Worm (Caenorhabditis elegans): ENCODE measurements around the gene W02F12.2.

The W02F12.2 gene

ce11 chrV:6709050-6709683, 11.7 kb upstream of the W02F12.2 start, which contains the start of gene dlst-1 (continued):
- TF ChIP-seq efl-1 (optimal IDR thresholded peaks at IDR 0.05) (peak; percentile 35 to 53), efl-1 (GFP tag; optimal IDR thresholded peaks at IDR 0.05 in 1 of 2) (peak; percentile 35 to 94), unc-98 (GFP tag; IDR thresholded peaks at IDR 0.05) (no peak), snu-23 (GFP tag; optimal IDR thresholded peaks at IDR 0.05) (peak; percentile 65), hlh-17 (GFP tag; optimal IDR thresholded peaks at IDR 0.05; ENCODE audit: borderline replicate concordance) (no peak), mdl-1 (tag; optimal IDR thresholded peaks at IDR 0.05) (no peak), nhr-76 (tag; optimal IDR thresholded peaks at IDR 0.05) (no peak), hpl-2 (GFP tag; optimal IDR thresholded peaks at IDR 0.05) (no peak), tbx-2 (tag; optimal IDR thresholded peaks at IDR 0.05) (peak; percentile 66), tlp-1 (tag; optimal IDR thresholded peaks at IDR 0.05) (no peak), irx-1 (tag; optimal IDR thresholded peaks at IDR 0.05) (peak; percentile 48), fkh-8 (tag; optimal IDR thresholded peaks at IDR 0.05) (no peak), fos-1 (tag; optimal IDR thresholded peaks at IDR 0.05) (no peak), sup-37 (GFP tag; optimal IDR thresholded peaks at IDR 0.05) (no peak), nhr-19 (GFP tag; conservative IDR thresholded peaks at IDR 0.05) (peak; percentile 45), unc-62 (GFP tag; optimal IDR thresholded peaks at IDR 0.05) (no peak), lin-13 (GFP tag; optimal IDR thresholded peaks at IDR 0.05) (no peak), aly-2 (tag; optimal IDR thresholded peaks at IDR 0.05) (peak; percentile 22), lin-15B (tag; optimal IDR thresholded peaks at IDR 0.05) (no peak), ceh-90 (tag; optimal IDR thresholded peaks at IDR 0.05) (no peak), pax-3 (tag; optimal IDR thresholded peaks at IDR 0.05) (no peak), ztf-11 (tag; optimal IDR thresholded peaks at IDR 0.05) (peak in 1 of 2 experiments; percentile 12), dpl-1 (GFP tag; optimal IDR thresholded peaks at IDR 0.05) (peak in 2 of 3 experiments; percentile 42 to 43), C34B4.2 (tag; optimal IDR thresholded peaks at IDR 0.05) (no peak), alr-1 (tag; optimal IDR thresholded peaks at IDR 0.05; ENCODE audit: borderline replicate concordance) (no peak), xbp-1 (tag; optimal IDR thresholded peaks at IDR 0.05) (peak; percentile 72), ama-1 (optimal IDR thresholded peaks at IDR 0.05) (peak; percentile 27), rnt-1 (tag; optimal IDR thresholded peaks at IDR 0.05) (peak; percentile 69), ceh-8 (GFP tag; optimal IDR thresholded peaks at IDR 0.05) (no peak), elt-3 (tag; optimal IDR thresholded peaks at IDR 0.05) (peak in 1 of 6 experiments; percentile 32), dsc-1 (tag; optimal IDR thresholded peaks at IDR 0.05) (peak; percentile 38), elt-2 (tag; optimal IDR thresholded peaks at IDR 0.05) (no peak), unc-86 (tag; optimal IDR thresholded peaks at IDR 0.05) (peak; percentile 36), swsn-7 (tag; optimal IDR thresholded peaks at IDR 0.05) (peak; percentile 65), pag-3 (tag; optimal IDR thresholded peaks at IDR 0.05; ENCODE audit: borderline replicate concordance, insufficient read depth) (no peak), sptf-1 (tag; optimal IDR thresholded peaks at IDR 0.05) (no peak)

ce11 chrV:6706771-6707170, 9.3 kb upstream of the W02F12.2 start, which contains the start of gene W02F12.4:
TSS of gene W02F12.4 (minus strand) at chrV:6706934.
- TF ChIP-seq snu-23 (GFP tag; optimal IDR thresholded peaks at IDR 0.05) (no peak), jun-1 (tag; optimal IDR thresholded peaks at IDR 0.05) (no peak), hlh-17 (GFP tag; optimal IDR thresholded peaks at IDR 0.05; ENCODE audit: borderline replicate concordance) (no peak), tbx-2 (tag; optimal IDR thresholded peaks at IDR 0.05) (no peak), elt-2 (tag; optimal IDR thresholded peaks at IDR 0.05) (peak; percentile 55), nhr-85 (tag) (peak; percentile 35), ceh-8 (GFP tag; optimal IDR thresholded peaks at IDR 0.05) (no peak), lin-39 (tag; optimal IDR thresholded peaks at IDR 0.05) (no peak), irx-1 (tag; optimal IDR thresholded peaks at IDR 0.05) (no peak), unc-62 (GFP tag; optimal IDR thresholded peaks at IDR 0.05) (no peak), ceh-63 (GFP tag; optimal IDR thresholded peaks at IDR 0.05) (no peak), aha-1 (tag; optimal IDR thresholded peaks at IDR 0.05) (no peak), pqm-1 (tag; optimal IDR thresholded peaks at IDR 0.05) (no peak), efl-3 (GFP tag; optimal IDR thresholded peaks at IDR 0.05) (no peak), ceh-88 (GFP tag; IDR thresholded peaks at IDR 0.05) (no peak), Y116A8C.19 (tag; optimal IDR thresholded peaks at IDR 0.05; ENCODE audit: borderline replicate concordance) (no peak), mep-1 (tag; optimal IDR thresholded peaks at IDR 0.05) (no peak), nhr-20 (tag; optimal IDR thresholded peaks at IDR 0.05) (no peak), zag-1 (tag; optimal IDR thresholded peaks at IDR 0.05) (no peak), unc-130 (tag; optimal IDR thresholded peaks at IDR 0.05) (no peak), C04F5.9 (tag; optimal IDR thresholded peaks at IDR 0.05) (no peak), zip-4 (GFP tag; optimal IDR thresholded peaks at IDR 0.05) (no peak), elt-3 (tag; optimal IDR thresholded peaks at IDR 0.05) (peak in 2 of 6 experiments; percentile 24 to 28), egl-13 (tag; optimal IDR thresholded peaks at IDR 0.05) (no peak), dpl-1 (GFP tag; optimal IDR thresholded peaks at IDR 0.05) (no peak)

Measured in whole organism, L1 larva.